Fruit fly (Drosophila melanogaster) whole organism, adult: ENCODE results near the gene CG5274.

Experiments used
- CG12768 ChIP-seq: fragments of 200-800 bp; sonication (Bioruptor generic); optimal IDR thresholded peaks from 2 replicates; lab custom pipeline; 2017; ENCODE audit warnings: missing biosample characterization, missing genetic modification characterization, mild to moderate bottlenecking, moderate library complexity, missing genetic modification reagents
- CG7045 ChIP-seq: fragments of 200-800 bp; sonication (Bioruptor generic); optimal IDR thresholded peaks from 2 replicates; lab custom pipeline; 2017; ENCODE audit warnings: missing biosample characterization, mild to moderate bottlenecking, missing genetic modification characterization
- Mnt ChIP-seq: fragments of 200-800 bp; sonication (Bioruptor generic); optimal IDR thresholded peaks from 2 replicates; lab custom pipeline; 2016; ENCODE audit warnings: missing biosample characterization, mild to moderate bottlenecking, missing genetic modification characterization
- kay ChIP-seq: fragments of 200-800 bp; sonication (Bioruptor generic); peaks from one replicate; lab custom pipeline; 2016; ENCODE audit warnings: missing biosample characterization, missing genetic modification characterization, borderline replicate concordance
- ovo ChIP-seq: fragments of 200-800 bp; sonication (Bioruptor generic); optimal IDR thresholded peaks from 2 replicates; lab custom pipeline; 2016; ENCODE audit warnings: missing biosample characterization, missing genetic modification characterization
- pad ChIP-seq: fragments of 200-800 bp; sonication (Bioruptor generic); optimal IDR thresholded peaks from 3 replicates; lab custom pipeline; 2017; ENCODE audit warnings: missing biosample characterization, missing genetic modification characterization, mild to moderate bottlenecking, moderate library complexity, missing genetic modification reagents
- tj ChIP-seq: fragments of 200-800 bp; sonication (Bioruptor generic); optimal IDR thresholded peaks from 3 replicates; lab custom pipeline; 2017; ENCODE audit warnings: missing biosample characterization, mild to moderate bottlenecking, missing genetic modification characterization, moderate library complexity

DNA sequence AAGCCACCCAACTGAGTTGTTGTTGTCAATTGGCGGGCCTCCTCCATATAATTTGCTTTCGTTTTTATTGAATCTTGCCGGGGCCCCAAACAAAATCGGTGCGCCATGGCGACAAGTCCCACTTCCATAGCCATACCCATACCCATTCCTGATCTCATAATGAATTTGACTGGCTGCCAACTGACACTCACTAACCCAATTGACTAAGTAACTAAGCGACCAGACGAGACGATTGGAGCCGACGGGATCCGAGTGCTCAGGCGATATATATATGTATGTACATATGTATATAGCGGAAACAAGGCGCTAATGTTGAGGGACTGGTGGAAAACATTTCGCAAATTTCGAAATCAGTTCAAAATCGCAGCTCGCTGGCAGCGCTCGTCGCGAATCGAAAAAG lies 39.1 kb upstream of the CG5274 start, which contains the start of gene Tdh:
- TF ChIP-seq kay (GFP tag; lab: Kevin White, UChicago) = no peak
- TF ChIP-seq tj (GFP tag; lab: Kevin White, UChicago) = no peak
- no peak for TF ChIP-seq pad (GFP tag; lab: Kevin White, UChicago)
- no peak for TF ChIP-seq CG12768
- TF ChIP-seq CG7045 = no peak
- no peak for TF ChIP-seq ovo (GFP tag; lab: Kevin White, UChicago)
- no peak for TF ChIP-seq Mnt (GFP tag; lab: Kevin White, UChicago)
